Fruit fly (Drosophila melanogaster): ENCODE data around the gene CG32152.

dm6 chr3L:16113607-16114337 is 30.1 kb downstream of the CG32152 start:
- no peak for TF ChIP-seq CG8478 (optimal IDR thresholded peaks at IDR 0.05)
- no peak for TF ChIP-seq usp (GFP tag; optimal IDR thresholded peaks at IDR 0.05)
